Worm (Caenorhabditis elegans) whole organism, L4 larva: ENCODE results near the gene R02D5.24.

Experiments
- Y105C5A.15 ChIP-seq: fragments of 200-800 bp; sonication (Bioruptor generic); IDR thresholded peaks from 2 replicates; pipeline ENCODE4 v1.3.6; 2022; ENCODE audit warnings: missing genetic modification characterization, missing compliant biosample characterization
- Y48G9A.11 ChIP-seq: fragments of 200-800 bp; sonication (Bioruptor generic); IDR thresholded peaks from 2 replicates; pipeline ENCODE4 v1.3.6; 2022; ENCODE audit warnings: missing genetic modification reagents, missing genetic modification characterization, missing compliant biosample characterization
- Y5F2A.4 ChIP-seq: fragments of 200-800 bp; sonication (Bioruptor generic); optimal IDR thresholded peaks from 2 replicates; lab custom pipeline; 2018; ENCODE audit warnings: mild to moderate bottlenecking, missing genetic modification characterization, missing compliant biosample characterization
- Y75B8A.6 ChIP-seq: fragments of 200-800 bp; sonication (Bioruptor generic); IDR thresholded peaks from 2 replicates; pipeline ENCODE4 v1.3.6; 2022; ENCODE audit warnings: missing genetic modification reagents, missing genetic modification characterization, missing compliant biosample characterization
- ama-1 ChIP-seq: fragments of 150-350 bp; optimal IDR thresholded peaks from 2 replicates; lab custom pipeline; 2014; ENCODE audit warnings: inconsistent platforms, mixed read lengths
- attf-4 ChIP-seq: sonication (generic microtip); optimal IDR thresholded peaks from 3 replicates; lab custom pipeline; 2017; ENCODE audit warnings: missing biosample characterization, missing genetic modification characterization
- ceh-28 ChIP-seq: fragments of 150-350 bp; optimal IDR thresholded peaks from 2 replicates; lab custom pipeline; 2014; ENCODE audit warnings: missing biosample characterization, missing genetic modification reagents, missing genetic modification characterization
- ceh-32 ChIP-seq: sonication (generic microtip); optimal IDR thresholded peaks from 2 replicates; lab custom pipeline; 2016; ENCODE audit warnings: mild to moderate bottlenecking, missing genetic modification characterization, missing compliant biosample characterization; ENCODE audit not compliant: poor library complexity
- ces-1 ChIP-seq: fragments of 150-350 bp; sonication (generic microtip); optimal IDR thresholded peaks from 4 replicates; lab custom pipeline; 2014; ENCODE audit warnings: missing biosample characterization, missing genetic modification reagents, missing genetic modification characterization
- ctbp-1 ChIP-seq: fragments of 200-800 bp; sonication (Bioruptor generic); IDR thresholded peaks from 2 replicates; pipeline ENCODE4 v1.3.6; 2022; ENCODE audit warnings: missing genetic modification reagents, missing genetic modification characterization, missing compliant biosample characterization
- daf-16 ChIP-seq, 3 experiments: sonication (generic microtip); optimal IDR thresholded peaks; 2 replicates each; lab custom pipeline; 2016 to 2017; ENCODE audit warnings: missing genetic modification characterization in 3 of 3, missing genetic modification reagents in 3 of 3, mild to moderate bottlenecking in 2 of 3, missing compliant biosample characterization in 2 of 3, missing biosample characterization in 1 of 3, moderate library complexity in 1 of 3
- daf-19 ChIP-seq: fragments of 200-800 bp; sonication (Bioruptor generic); conservative IDR thresholded peaks from 2 replicates; pipeline ENCODE4 v1.3.6; 2022; ENCODE audit warnings: missing genetic modification characterization, missing compliant biosample characterization
- daf-8 ChIP-seq: fragments of 200-800 bp; sonication (Bioruptor generic); IDR thresholded peaks from 2 replicates; pipeline ENCODE4 v1.3.6; 2022; ENCODE audit warnings: missing genetic modification characterization, missing compliant biosample characterization
- dmd-6 ChIP-seq: fragments of 200-800 bp; sonication (Bioruptor generic); IDR thresholded peaks from 2 replicates; pipeline ENCODE4 v1.3.6; 2022; ENCODE audit warnings: missing genetic modification reagents, missing genetic modification characterization, missing compliant biosample characterization
- duxl-1 ChIP-seq: sonication (generic microtip); optimal IDR thresholded peaks from 2 replicates; lab custom pipeline; 2016; ENCODE audit warnings: mild to moderate bottlenecking, missing genetic modification characterization, moderate library complexity, missing compliant biosample characterization; ENCODE audit not compliant: poor library complexity
- gei-8 ChIP-seq: fragments of 200-800 bp; sonication (Bioruptor generic); optimal IDR thresholded peaks from 2 replicates; lab custom pipeline; 2018; ENCODE audit warnings: mild to moderate bottlenecking, missing genetic modification characterization, missing compliant biosample characterization
- jun-1 ChIP-seq: fragments of 150-350 bp; optimal IDR thresholded peaks from 2 replicates; lab custom pipeline; 2014; ENCODE audit warnings: missing biosample characterization, missing genetic modification reagents, missing genetic modification characterization
- lim-7 ChIP-seq: fragments of 200-800 bp; sonication (Bioruptor generic); IDR thresholded peaks from 2 replicates; pipeline ENCODE4 v1.3.6; 2022; ENCODE audit warnings: missing genetic modification characterization, missing compliant biosample characterization
- lin-1 ChIP-seq: fragments of 200-800 bp; sonication (Bioruptor generic); IDR thresholded peaks from 2 replicates; pipeline ENCODE4 v1.3.6; 2022; ENCODE audit warnings: missing genetic modification reagents, missing genetic modification characterization, missing compliant biosample characterization
- lin-29 ChIP-seq: fragments of 200-800 bp; sonication (Bioruptor generic); IDR thresholded peaks from 2 replicates; pipeline ENCODE4 v1.3.6; 2022; ENCODE audit warnings: missing genetic modification reagents, missing genetic modification characterization, missing compliant biosample characterization
- lin-38 ChIP-seq: fragments of 200-800 bp; sonication (Bioruptor generic); IDR thresholded peaks from 2 replicates; pipeline ENCODE4 v1.3.6; 2022; ENCODE audit warnings: missing genetic modification reagents, missing genetic modification characterization, missing compliant biosample characterization
- lsy-2 ChIP-seq, 2 experiments: fragments of 150-350 bp in 1 of 2; sonication (generic microtip) in 1 of 2; optimal IDR thresholded peaks; 2 replicates each; lab custom pipeline; 2014 to 2017; ENCODE audit warnings: missing biosample characterization in 2 of 2, missing genetic modification characterization in 2 of 2
- madf-5 ChIP-seq, 2 experiments: fragments of 200-800 bp; sonication (Bioruptor generic); IDR thresholded peaks; 2 replicates each; pipeline ENCODE4 v1.3.6; 2022; ENCODE audit warnings: missing compliant biosample characterization in 2 of 2, missing genetic modification characterization in 2 of 2
- mep-1 ChIP-seq: fragments of 150-350 bp; sonication (generic microtip); optimal IDR thresholded peaks from 3 replicates; lab custom pipeline; 2014; ENCODE audit warnings: missing biosample characterization, missing genetic modification characterization
- mxl-2 ChIP-seq: fragments of 200-800 bp; sonication (Bioruptor generic); conservative IDR thresholded peaks from 2 replicates; pipeline ENCODE4 v1.3.6; 2022; ENCODE audit warnings: missing genetic modification reagents, missing genetic modification characterization, missing compliant biosample characterization
- nhr-10 ChIP-seq: fragments of 150-350 bp; optimal IDR thresholded peaks from 2 replicates; lab custom pipeline; 2014; ENCODE audit warnings: missing biosample characterization, missing genetic modification characterization
- nhr-28 ChIP-seq: fragments of 150-350 bp; optimal IDR thresholded peaks from 2 replicates; lab custom pipeline; 2014; ENCODE audit warnings: missing biosample characterization, missing genetic modification characterization
- nhr-41 ChIP-seq: fragments of 200-800 bp; sonication (Bioruptor generic); IDR thresholded peaks from 2 replicates; pipeline ENCODE4 v1.3.6; 2022; ENCODE audit warnings: missing genetic modification reagents, missing genetic modification characterization, missing compliant biosample characterization
- nhr-42 ChIP-seq: fragments of 200-800 bp; sonication (Bioruptor generic); IDR thresholded peaks from 2 replicates; pipeline ENCODE4 v1.3.6; 2022; ENCODE audit warnings: missing genetic modification characterization, missing compliant biosample characterization
- nhr-6 ChIP-seq: fragments of 150-350 bp; optimal IDR thresholded peaks from 2 replicates; lab custom pipeline; 2014; ENCODE audit warnings: missing biosample characterization, missing genetic modification characterization
- nhr-76 ChIP-seq: fragments of 150-350 bp; optimal IDR thresholded peaks from 2 replicates; lab custom pipeline; 2014; ENCODE audit warnings: missing biosample characterization, missing genetic modification characterization
- nhr-77 ChIP-seq: fragments of 150-350 bp; optimal IDR thresholded peaks from 2 replicates; lab custom pipeline; 2014; ENCODE audit warnings: missing biosample characterization, missing genetic modification characterization
- pha-4 ChIP-seq, 2 experiments: fragments of 150-350 bp in 1 of 2; fragments of 200-800 bp in 1 of 2; sonication (Bioruptor generic) in 1 of 2; IDR thresholded peaks in 1 of 2; optimal IDR thresholded peaks in 1 of 2; 2 replicates each; pipeline versions ENCODE4 v1.3.6 to Lab custom; 2014 to 2022; ENCODE audit warnings: missing genetic modification characterization in 2 of 2, missing genetic modification reagents in 2 of 2, missing biosample characterization in 1 of 2, missing compliant biosample characterization in 1 of 2
- php-3 ChIP-seq: fragments of 200-800 bp; sonication (Bioruptor generic); IDR thresholded peaks from 2 replicates; pipeline ENCODE4 v1.3.6; 2022; ENCODE audit warnings: missing genetic modification reagents, missing genetic modification characterization, missing compliant biosample characterization
- pqm-1 ChIP-seq: sonication (generic microtip); optimal IDR thresholded peaks from 2 replicates; lab custom pipeline; 2017; ENCODE audit warnings: missing biosample characterization, missing genetic modification characterization
- set-16 ChIP-seq: fragments of 200-800 bp; sonication (Bioruptor generic); IDR thresholded peaks from 2 replicates; pipeline ENCODE4 v1.3.6; 2022; ENCODE audit warnings: missing genetic modification reagents, missing genetic modification characterization, missing compliant biosample characterization
- tra-1 ChIP-seq: fragments of 200-800 bp; sonication (Bioruptor generic); IDR thresholded peaks from 2 replicates; pipeline ENCODE4 v1.3.6; 2022; ENCODE audit warnings: missing genetic modification reagents, missing genetic modification characterization, missing compliant biosample characterization
- unc-130 ChIP-seq: sonication (generic microtip); optimal IDR thresholded peaks from 2 replicates; lab custom pipeline; 2016; ENCODE audit warnings: missing genetic modification reagents, missing genetic modification characterization, missing compliant biosample characterization
- unc-62 ChIP-seq, 3 experiments: fragments of 150-350 bp in 1 of 3; sonication (generic microtip); optimal IDR thresholded peaks in 2 of 3; peaks in 1 of 3; 1 replicate in 1 of 3; 2 replicates in 2 of 3; lab custom pipeline; 2014 to 2017; ENCODE audit warnings: missing biosample characterization in 3 of 3, missing genetic modification characterization in 3 of 3, missing genetic modification reagents in 3 of 3, missing genotype in 1 of 3
- zag-1 ChIP-seq: fragments of 150-350 bp; optimal IDR thresholded peaks from 2 replicates; lab custom pipeline; 2014; ENCODE audit warnings: missing biosample characterization, missing genetic modification characterization
- zip-11 ChIP-seq: fragments of 200-800 bp; sonication (Bioruptor generic); IDR thresholded peaks from 2 replicates; pipeline ENCODE4 v1.3.6; 2022; ENCODE audit warnings: missing genetic modification characterization, missing compliant biosample characterization
- zip-2 ChIP-seq: fragments of 150-350 bp; optimal IDR thresholded peaks from 2 replicates; lab custom pipeline; 2014; ENCODE audit warnings: missing biosample characterization, missing genetic modification characterization
- ztf-7 ChIP-seq: fragments of 150-350 bp; optimal IDR thresholded peaks from 2 replicates; lab custom pipeline; 2014; ENCODE audit warnings: missing biosample characterization, missing genetic modification characterization

Gene R02D5.24

ce11 chrV:14539355-14539754 is 38.2 kb downstream of the R02D5.24 start:
- TF ChIP-seq daf-16 (GFP tag; optimal IDR thresholded peaks at IDR 0.05; lab: Kevin White, UChicago) (no peak), daf-16 (tag; optimal IDR thresholded peaks at IDR 0.05; lab: Kevin White, UChicago) (peak; percentile 35), daf-19 (GFP tag; lab: Robert Waterston, UW) (no peak)

DNA sequence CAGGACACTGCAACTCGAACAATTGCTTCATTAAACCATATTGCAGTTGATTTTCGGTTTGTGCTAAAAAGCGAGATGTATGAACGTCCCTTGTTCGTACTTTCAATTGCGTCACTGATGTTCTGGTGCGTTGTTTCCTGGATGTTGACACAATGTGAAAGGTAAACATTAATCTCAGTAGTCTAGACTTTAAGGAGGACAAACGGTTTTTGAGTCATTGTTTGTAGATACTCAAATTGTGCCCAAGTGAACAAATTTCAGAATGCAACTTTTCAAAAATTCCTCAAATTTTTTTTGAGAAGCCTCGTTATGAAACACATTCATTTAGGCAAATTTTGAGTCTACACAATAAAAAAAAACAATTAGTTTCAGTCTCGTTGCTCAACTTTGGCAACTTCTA is 39.8 kb downstream of the R02D5.24 start:
- TF ChIP-seq ceh-32 (tag; lab: Kevin White, UChicago) = no peak
- TF ChIP-seq ztf-7 = no peak
- TF ChIP-seq unc-62 (GFP tag; optimal IDR thresholded peaks at IDR 0.05 in 1 of 2; lab: Kevin White, UChicago) = peak in 1 of 2 experiments; percentile 58
- no peak for TF ChIP-seq unc-62 (tag; optimal IDR thresholded peaks at IDR 0.05; lab: Kevin White, UChicago)

- TF ChIP-seq Y48G9A.11 (GFP tag; lab: Robert Waterston, UW) = no peak
- no peak for TF ChIP-seq ama-1
- TF ChIP-seq mxl-2 (GFP tag; lab: Robert Waterston, UW) = no peak
- no peak for TF ChIP-seq Y105C5A.15 (GFP tag; lab: Robert Waterston, UW)
- no peak for TF ChIP-seq nhr-76
- TF ChIP-seq dmd-6 (GFP tag; lab: Robert Waterston, UW) = peak; percentile 57
- TF ChIP-seq daf-16 (GFP tag; optimal IDR thresholded peaks at IDR 0.05; lab: Kevin White, UChicago) = no peak
- TF ChIP-seq daf-16 (tag; optimal IDR thresholded peaks at IDR 0.05; lab: Kevin White, UChicago) = peak; percentile 32
- peak; percentile 65 for TF ChIP-seq nhr-77 (tag; lab: Kevin White, UChicago)
- TF ChIP-seq set-16 (GFP tag; lab: Robert Waterston, UW) = no peak
- peak; percentile 50; the same call in 1 of the 2 replicates for TF ChIP-seq tra-1 (GFP tag; lab: Robert Waterston, UW)
- no peak for TF ChIP-seq nhr-10 (tag; lab: Kevin White, UChicago)
- TF ChIP-seq jun-1 (tag; lab: Kevin White, UChicago) = peak; percentile 80
- TF ChIP-seq attf-4 (tag; lab: Kevin White, UChicago) = no peak
- no peak for TF ChIP-seq Y75B8A.6 (GFP tag; lab: Robert Waterston, UW)
- no peak for TF ChIP-seq pha-4 (GFP tag; IDR thresholded peaks at IDR 0.05; lab: Robert Waterston, UW)
- TF ChIP-seq pha-4 (tag; optimal IDR thresholded peaks at IDR 0.05; lab: Kevin White, UChicago) = no peak
- peak; percentile 94 for TF ChIP-seq pqm-1 (tag; lab: Kevin White, UChicago)
- no peak for TF ChIP-seq nhr-41 (GFP tag; lab: Robert Waterston, UW)
- 0 out of 2 replicates have a peak, but pooled peaks have one; percentile 40 for TF ChIP-seq php-3 (GFP tag; lab: Robert Waterston, UW)
- peak; percentile 73 for TF ChIP-seq nhr-6 (tag; lab: Kevin White, UChicago)
- no peak for TF ChIP-seq lin-29 (GFP tag; lab: Robert Waterston, UW)
- TF ChIP-seq nhr-42 (GFP tag; lab: Robert Waterston, UW) = no peak
- TF ChIP-seq lin-1 = peak; percentile 43; the same call in 1 of the 2 replicates
- no peak for TF ChIP-seq Y5F2A.4 (GFP tag; lab: Kevin White, UChicago)
- TF ChIP-seq nhr-28 (tag; lab: Kevin White, UChicago) = peak; percentile 86
Measured at ce11 chrV:14542138-14542537, 41.0 kb downstream of the R02D5.24 start.

- TF ChIP-seq lim-7 (GFP tag; lab: Robert Waterston, UW) (no peak), lsy-2 (tag; optimal IDR thresholded peaks at IDR 0.05; lab: Kevin White, UChicago) (peak in 1 of 2 experiments; percentile 24), ctbp-1 (GFP tag; lab: Robert Waterston, UW) (no peak), mep-1 (tag; lab: Kevin White, UChicago) (peak; percentile 3), daf-8 (GFP tag; lab: Robert Waterston, UW) (no peak), lin-38 (GFP tag; lab: Robert Waterston, UW) (peak; percentile 71), php-3 (GFP tag; lab: Robert Waterston, UW) (no peak), zag-1 (tag; lab: Kevin White, UChicago) (no peak), unc-130 (peak; percentile 22), jun-1 (tag; lab: Kevin White, UChicago) (no peak), zip-11 (GFP tag; lab: Robert Waterston, UW) (no peak), duxl-1 (no peak), zip-2 (tag; lab: Kevin White, UChicago) (no peak), ces-1 (GFP tag; lab: Kevin White, UChicago) (no peak), gei-8 (no peak), madf-5 (GFP tag; IDR thresholded peaks at IDR 0.05; lab: Robert Waterston, UW) (no peak), ceh-28 (tag; lab: Kevin White, UChicago) (peak; percentile 28), nhr-42 (GFP tag; lab: Robert Waterston, UW) (no peak)
- TF ChIP-seq, all 104 proteins: peak for 5
Measured at ce11 chrV:14545816-14546283, 44.7 kb downstream of the R02D5.24 start, which contains the start of gene rike-1. Gene rike-1, minus strand, starts transcription at chrV:14545866.
